Worm (Caenorhabditis elegans): Measurements from ENCODE around the gene adal-1.

DNA sequence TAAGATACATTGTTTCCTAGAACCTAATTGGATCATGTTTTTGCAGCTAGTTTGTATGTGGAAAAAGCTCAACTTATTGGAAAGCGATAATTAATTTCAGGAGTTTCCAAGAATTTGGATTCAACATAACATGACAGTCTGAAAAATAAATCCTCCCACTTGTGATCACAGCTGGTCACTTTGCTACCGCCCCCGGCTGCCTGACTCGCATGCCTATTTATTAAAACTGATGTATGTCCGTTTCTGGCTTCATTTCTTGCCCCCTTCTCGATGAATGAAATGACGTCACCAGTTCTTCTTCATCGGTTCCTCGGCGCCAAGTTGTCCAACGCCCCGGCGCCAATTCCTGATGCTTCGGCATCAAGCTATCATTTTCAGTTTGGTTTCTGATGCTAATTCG lies 33.6 kb upstream of the adal-1 start:
- TF ChIP-seq F13H6.1 (tag; optimal IDR thresholded peaks at IDR 0.05) (no peak), lin-11 (tag; optimal IDR thresholded peaks at IDR 0.05) (no peak), skn-1 (tag; optimal IDR thresholded peaks at IDR 0.05) (no peak), mdl-1 (tag; optimal IDR thresholded peaks at IDR 0.05) (no peak), nhr-12 (tag; optimal IDR thresholded peaks at IDR 0.05) (no peak), fos-1 (tag; optimal IDR thresholded peaks at IDR 0.05) (no peak), nhr-11 (tag; optimal IDR thresholded peaks at IDR 0.05) (no peak), unc-55 (GFP tag; optimal IDR thresholded peaks at IDR 0.05) (no peak)

All from whole organism, L2 larva.